Worm (Caenorhabditis elegans): ENCODE results near the gene Y97E10AR.2.

- TF ChIP-seq tbx-11 (GFP tag; IDR thresholded peaks at IDR 0.05), result no peak
- TF ChIP-seq ceh-13 (GFP tag; optimal IDR thresholded peaks at IDR 0.05), result no peak
- TF ChIP-seq ama-1 (optimal IDR thresholded peaks at IDR 0.05), result no peak
- TF ChIP-seq hnd-1 (tag; optimal IDR thresholded peaks at IDR 0.05), result no peak
- no peak for TF ChIP-seq F13C5.2 (tag; optimal IDR thresholded peaks at IDR 0.05)
- TF ChIP-seq sea-1 (GFP tag; conservative IDR thresholded peaks at IDR 0.05), result no peak
- TF ChIP-seq tra-4 (tag; optimal IDR thresholded peaks at IDR 0.05), result no peak
- TF ChIP-seq flt-1 (GFP tag; IDR thresholded peaks at IDR 0.05), result no peak
- no peak for TF ChIP-seq ceh-36 (tag; optimal IDR thresholded peaks at IDR 0.05)
- no peak for TF ChIP-seq scrt-1 (GFP tag; IDR thresholded peaks at IDR 0.05)
These were observed 31.5 kb upstream of the Y97E10AR.2 start for ce11 chrV:7964429-7964828.
